Worm (Caenorhabditis elegans): ENCODE measurements around the gene grl-21.
A peak's percentile ranks its signal among the peaks of the same experiment; 100 is the strongest.

The grl-21 gene

DNA sequence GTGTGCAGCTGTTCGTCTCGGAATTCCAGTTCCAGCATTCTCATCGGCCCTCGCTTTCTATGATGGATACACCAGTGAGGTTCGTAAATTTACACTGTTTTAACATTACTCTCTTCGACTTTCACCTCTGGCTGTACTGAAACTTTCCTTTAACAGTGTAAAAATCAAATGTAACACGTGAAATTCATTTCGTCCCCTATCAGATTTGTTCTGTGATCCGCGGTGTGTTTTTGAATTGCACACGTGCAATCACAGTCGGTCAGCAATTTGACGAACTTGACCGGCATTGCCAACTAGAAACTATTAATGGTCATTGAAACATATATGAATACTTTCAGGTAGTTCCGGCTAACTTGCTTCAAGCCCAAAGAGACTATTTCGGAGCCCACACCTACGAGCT lies 39.8 kb downstream of the grl-21 start:
- TF ChIP-seq elt-1 (tag; optimal IDR thresholded peaks at IDR 0.05; ENCODE audit: borderline replicate concordance, insufficient read depth) (no peak), zip-8 (tag; optimal IDR thresholded peaks at IDR 0.05) (no peak), snpc-4 (tag; optimal IDR thresholded peaks at IDR 0.05) (no peak), nhr-12 (tag; optimal IDR thresholded peaks at IDR 0.05) (no peak), sptf-1 (tag; optimal IDR thresholded peaks at IDR 0.05) (no peak), ceh-39 (tag; optimal IDR thresholded peaks at IDR 0.05) (no peak), lin-32 (GFP tag; optimal IDR thresholded peaks at IDR 0.05) (no peak), pha-4 (tag; optimal IDR thresholded peaks at IDR 0.05) (no peak), tbx-8 (GFP tag; optimal IDR thresholded peaks at IDR 0.05) (no peak), sem-2 (GFP tag; optimal IDR thresholded peaks at IDR 0.05) (no peak), M03D4.4 (tag; optimal IDR thresholded peaks at IDR 0.05) (no peak), ceh-83 (GFP tag; optimal IDR thresholded peaks at IDR 0.05) (no peak), ceh-43 (GFP tag; optimal IDR thresholded peaks at IDR 0.05) (no peak)

DNA sequence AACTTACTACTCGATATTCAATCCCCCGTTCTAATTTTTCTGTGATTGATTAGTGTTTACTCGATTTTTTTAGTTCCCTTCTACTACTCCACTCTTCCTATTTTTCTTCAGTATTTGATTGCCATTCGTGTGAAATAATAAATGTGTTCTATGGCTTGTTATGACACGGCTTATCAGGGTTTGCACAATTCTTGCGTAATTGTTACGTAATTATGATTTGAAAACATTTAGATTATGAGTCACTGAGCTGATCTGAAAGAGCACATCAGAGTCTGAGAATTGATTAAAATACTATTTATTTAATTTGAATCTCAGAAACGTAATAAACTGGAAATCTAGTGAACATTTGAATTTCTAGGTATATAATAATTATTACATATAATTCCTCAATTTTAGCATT lies 40.3 kb downstream of the grl-21 start:
- no peak for TF ChIP-seq hlh-1 (tag; optimal IDR thresholded peaks at IDR 0.05)
- peak; percentile 99 for TF ChIP-seq zip-8 (tag; optimal IDR thresholded peaks at IDR 0.05)

DNA sequence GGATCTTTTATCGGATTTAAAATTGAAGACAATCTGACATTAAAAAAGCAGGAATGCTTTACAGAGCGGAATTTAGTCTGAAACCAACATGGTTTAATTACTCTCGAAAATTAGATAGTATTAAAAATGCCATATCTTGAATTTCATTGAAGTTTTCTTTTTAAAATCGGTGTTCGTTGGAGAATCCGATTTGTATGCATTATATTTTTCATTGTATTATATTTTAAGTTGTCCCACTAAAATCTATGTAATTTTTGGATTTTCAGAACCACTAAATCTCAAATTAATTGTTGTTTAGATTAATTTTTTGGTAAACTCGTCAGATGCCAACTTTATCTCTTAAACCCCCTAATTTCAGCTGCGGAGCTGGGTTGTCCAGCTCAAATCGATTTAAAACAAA lies 41.3 kb downstream of the grl-21 start:
- TF ChIP-seq flh-1 (GFP tag; optimal IDR thresholded peaks at IDR 0.05) (no peak), nhr-2 (tag; optimal IDR thresholded peaks at IDR 0.05) (no peak), cnd-1 (tag; optimal IDR thresholded peaks at IDR 0.05) (no peak), ceh-39 (tag; optimal IDR thresholded peaks at IDR 0.05) (no peak), mep-1 (tag; optimal IDR thresholded peaks at IDR 0.05) (no peak), tbx-8 (GFP tag; optimal IDR thresholded peaks at IDR 0.05) (no peak), drap-1 (GFP tag; optimal IDR thresholded peaks at IDR 0.05) (no peak), unc-39 (tag; optimal IDR thresholded peaks at IDR 0.05) (no peak), nhr-76 (tag; optimal IDR thresholded peaks at IDR 0.05) (no peak), ceh-83 (GFP tag; optimal IDR thresholded peaks at IDR 0.05) (no peak), mls-2 (tag; optimal IDR thresholded peaks at IDR 0.05) (no peak), ces-1 (GFP tag; optimal IDR thresholded peaks at IDR 0.05) (no peak), ham-2 (GFP tag; optimal IDR thresholded peaks at IDR 0.05) (no peak), nhr-28 (tag; optimal IDR thresholded peaks at IDR 0.05) (no peak), lsy-2 (tag; optimal IDR thresholded peaks at IDR 0.05) (no peak), unc-120 (tag; optimal IDR thresholded peaks at IDR 0.05; ENCODE audit: poor library complexity, severe bottlenecking) (no peak), ztf-11 (tag; optimal IDR thresholded peaks at IDR 0.05) (no peak), sem-2 (GFP tag; optimal IDR thresholded peaks at IDR 0.05) (no peak), mab-5 (tag; optimal IDR thresholded peaks at IDR 0.05) (no peak)

DNA sequence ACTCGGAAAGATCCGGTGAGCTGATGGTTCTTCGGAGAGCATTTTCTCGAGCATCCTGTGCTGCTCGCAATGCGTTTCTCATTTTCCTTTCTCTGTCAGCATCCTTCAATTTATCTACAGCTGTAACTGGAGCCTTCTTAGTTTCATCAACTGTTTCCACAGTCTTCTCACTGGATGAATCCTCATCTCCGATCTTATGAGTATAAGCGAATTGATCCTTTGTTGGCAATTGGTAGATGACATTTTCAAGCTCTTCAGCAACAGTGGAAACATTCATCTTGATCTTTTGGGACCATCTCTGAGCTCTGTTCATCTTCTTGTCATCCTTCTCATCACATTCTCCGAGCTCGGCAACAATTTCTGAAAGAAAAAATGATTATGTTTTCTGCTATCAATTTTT lies 42.1 kb downstream of the grl-21 start:
- TF ChIP-seq flh-1 (GFP tag; optimal IDR thresholded peaks at IDR 0.05) (no peak), elt-3 (tag; optimal IDR thresholded peaks at IDR 0.05) (no peak), blmp-1 (tag; optimal IDR thresholded peaks at IDR 0.05) (no peak), sem-2 (GFP tag; optimal IDR thresholded peaks at IDR 0.05) (no peak), lin-13 (tag; optimal IDR thresholded peaks at IDR 0.05) (no peak), ces-1 (GFP tag; optimal IDR thresholded peaks at IDR 0.05) (no peak)

DNA sequence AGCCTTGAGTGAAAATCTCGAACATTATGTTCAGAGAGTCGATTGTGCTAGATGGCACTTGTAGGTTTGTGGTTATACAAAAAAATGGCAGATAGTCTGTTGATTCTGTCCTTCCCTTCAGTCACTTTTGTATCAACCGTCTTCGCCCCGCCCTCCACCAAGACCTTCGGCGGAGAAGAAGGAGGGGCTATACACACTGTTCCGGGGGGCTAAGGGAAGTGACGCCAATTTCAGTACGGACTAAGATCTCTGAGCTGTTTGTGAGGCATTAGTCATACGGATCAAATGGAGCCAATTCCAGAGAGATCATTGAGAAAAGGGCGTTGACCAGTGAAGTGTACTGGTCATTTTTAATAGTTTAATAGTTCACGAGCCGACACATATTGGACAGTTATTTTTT lies 43.3 kb downstream of the grl-21 start, which contains the start of gene swt-3:
Gene swt-3, minus strand, starts transcription at position 101 of the 400 bp plus-strand sequence.
- TF ChIP-seq nhr-2 (tag; optimal IDR thresholded peaks at IDR 0.05) (no peak), zip-8 (tag; optimal IDR thresholded peaks at IDR 0.05) (no peak), pha-4 (tag; optimal IDR thresholded peaks at IDR 0.05) (no peak), nhr-76 (tag; optimal IDR thresholded peaks at IDR 0.05) (no peak), flh-1 (GFP tag; optimal IDR thresholded peaks at IDR 0.05) (no peak), ceh-83 (GFP tag; optimal IDR thresholded peaks at IDR 0.05) (no peak), nhr-237 (tag; optimal IDR thresholded peaks at IDR 0.05) (no peak), mls-2 (tag; optimal IDR thresholded peaks at IDR 0.05) (no peak), drap-1 (GFP tag; optimal IDR thresholded peaks at IDR 0.05) (no peak), unc-120 (tag; optimal IDR thresholded peaks at IDR 0.05; ENCODE audit: poor library complexity, severe bottlenecking) (no peak), ceh-39 (tag; optimal IDR thresholded peaks at IDR 0.05) (no peak), sptf-1 (tag; optimal IDR thresholded peaks at IDR 0.05) (no peak)

All from whole organism, mixed stage, embryonic.